Worm (Caenorhabditis elegans): ENCODE results near the gene irk-1.
A peak's percentile ranks its signal among the peaks of the same experiment; 100 is the strongest.

The irk-1 gene

ce11 chrX:6733201-6733600 is 44.7 kb downstream of the irk-1 start, which contains the start of gene R03E9.2:
Gene R03E9.2 (minus strand): TSS chrX:6733301.
- no peak for TF ChIP-seq nhr-10 (tag; optimal IDR thresholded peaks at IDR 0.05)
- no peak for TF ChIP-seq nhr-237 (tag; optimal IDR thresholded peaks at IDR 0.05)
- no peak for TF ChIP-seq daf-19 (GFP tag; conservative IDR thresholded peaks at IDR 0.05)
- TF ChIP-seq dmd-8 (GFP tag; IDR thresholded peaks at IDR 0.05): no peak
- TF ChIP-seq lin-38 (GFP tag; IDR thresholded peaks at IDR 0.05): no peak
- TF ChIP-seq unc-62 (GFP tag; optimal IDR thresholded peaks at IDR 0.05 in 1 of 2): no peak
- TF ChIP-seq unc-62 (tag; optimal IDR thresholded peaks at IDR 0.05): no peak
- TF ChIP-seq tra-1 (GFP tag; IDR thresholded peaks at IDR 0.05): no peak
- TF ChIP-seq ztf-11 (tag; optimal IDR thresholded peaks at IDR 0.05): no peak
- no peak for TF ChIP-seq lin-13 (GFP tag; optimal IDR thresholded peaks at IDR 0.05)
- TF ChIP-seq mes-2 (tag; optimal IDR thresholded peaks at IDR 0.05; ENCODE audit: poor library complexity, severe bottlenecking): no peak
- no peak for TF ChIP-seq madf-9 (GFP tag; conservative IDR thresholded peaks at IDR 0.05)
- no peak for TF ChIP-seq hlh-30 (tag; optimal IDR thresholded peaks at IDR 0.05; ENCODE audit: insufficient read depth)
- no peak for TF ChIP-seq ZK337.2 (GFP tag; IDR thresholded peaks at IDR 0.05)

- TF ChIP-seq nhr-76 (tag; optimal IDR thresholded peaks at IDR 0.05) (no peak), zip-11 (GFP tag; IDR thresholded peaks at IDR 0.05) (no peak), lin-38 (GFP tag; IDR thresholded peaks at IDR 0.05) (peak; percentile 45), ztf-7 (tag; optimal IDR thresholded peaks at IDR 0.05) (no peak), nhr-41 (GFP tag; IDR thresholded peaks at IDR 0.05) (no peak), aha-1 (tag) (no peak), egl-43 (GFP tag; IDR thresholded peaks at IDR 0.05) (no peak), tag-97 (GFP tag; IDR thresholded peaks at IDR 0.05) (no peak), unc-39 (tag; optimal IDR thresholded peaks at IDR 0.05) (no peak), Y5F2A.4 (GFP tag; optimal IDR thresholded peaks at IDR 0.05) (no peak), F37D6.2 (tag; optimal IDR thresholded peaks at IDR 0.05) (no peak), dmd-6 (GFP tag; IDR thresholded peaks at IDR 0.05) (no peak), egl-27 (tag; optimal IDR thresholded peaks at IDR 0.05) (no peak), fos-1 (tag; optimal IDR thresholded peaks at IDR 0.05) (no peak), ama-1 (optimal IDR thresholded peaks at IDR 0.05) (no peak), pha-4 (GFP tag; IDR thresholded peaks at IDR 0.05) (no peak), pha-4 (tag; optimal IDR thresholded peaks at IDR 0.05) (peak; percentile 92), F26F4.8 (GFP tag; conservative IDR thresholded peaks at IDR 0.05) (no peak), attf-4 (tag; optimal IDR thresholded peaks at IDR 0.05) (no peak), mdt-29 (GFP tag; IDR thresholded peaks at IDR 0.05) (no peak), lim-7 (GFP tag; IDR thresholded peaks at IDR 0.05) (no peak), pqm-1 (tag; optimal IDR thresholded peaks at IDR 0.05) (no peak), nhr-25 (tag; optimal IDR thresholded peaks at IDR 0.05; ENCODE audit: borderline replicate concordance, insufficient read depth) (no peak), lin-15B (tag; optimal IDR thresholded peaks at IDR 0.05) (no peak), F49E8.2 (tag; optimal IDR thresholded peaks at IDR 0.05; ENCODE audit: borderline replicate concordance) (no peak), hmg-1.1 (GFP tag; IDR thresholded peaks at IDR 0.05) (no peak), sdz-12 (GFP tag; optimal IDR thresholded peaks at IDR 0.05) (no peak), zfp-3 (GFP tag; conservative IDR thresholded peaks at IDR 0.05) (no peak), nhr-48 (tag; optimal IDR thresholded peaks at IDR 0.05) (no peak), saeg-2 (GFP tag; IDR thresholded peaks at IDR 0.05) (no peak), hlh-11 (tag; optimal IDR thresholded peaks at IDR 0.05) (peak; percentile 68), unc-130 (GFP tag; optimal IDR thresholded peaks at IDR 0.05) (no peak), lin-29 (GFP tag; IDR thresholded peaks at IDR 0.05) (no peak), php-3 (GFP tag; IDR thresholded peaks at IDR 0.05) (no peak), F44E2.7 (GFP tag; IDR thresholded peaks at IDR 0.05) (no peak), dve-1 (tag; optimal IDR thresholded peaks at IDR 0.05; ENCODE audit: insufficient read depth) (peak; percentile 23), ZK546.5 (tag; optimal IDR thresholded peaks at IDR 0.05) (no peak), gei-8 (GFP tag; optimal IDR thresholded peaks at IDR 0.05) (no peak), daf-16 (GFP tag; optimal IDR thresholded peaks at IDR 0.05) (peak in 1 of 2 experiments; percentile 19), daf-16 (tag; optimal IDR thresholded peaks at IDR 0.05) (peak; percentile 46)
Measured at ce11 chrX:6729593-6729992, 48.3 kb downstream of the irk-1 start, which contains the start of gene K11G12.6. Gene K11G12.6 (minus strand): TSS chrX:6729657.

Measured in whole organism, L4 larva.